Worm (Caenorhabditis elegans) whole organism, young adult: ENCODE measurements around the gene sedl-1.

ENCODE experiments used
- C17E4.6 ChIP-seq: fragments of 200-800 bp; sonication (Bioruptor generic); IDR thresholded peaks from 2 replicates; pipeline ENCODE4 v1.3.6; 2022; ENCODE audit warnings: missing genetic modification reagents, missing genetic modification characterization, missing compliant biosample characterization
- F22D6.2 ChIP-seq: sonication (generic microtip); optimal IDR thresholded peaks from 2 replicates; lab custom pipeline; 2016; ENCODE audit warnings: mild to moderate bottlenecking, missing genetic modification characterization, missing compliant biosample characterization
- F33H1.4 ChIP-seq: fragments of 200-800 bp; sonication (Bioruptor generic); IDR thresholded peaks from 2 replicates; pipeline ENCODE4 v1.3.6; 2022; ENCODE audit warnings: missing genetic modification reagents, missing genetic modification characterization, missing compliant biosample characterization
- F55B11.4 ChIP-seq: sonication (generic microtip); optimal IDR thresholded peaks from 2 replicates; lab custom pipeline; 2016; ENCODE audit warnings: missing compliant biosample characterization, missing genetic modification characterization, borderline replicate concordance; ENCODE audit not compliant: insufficient read depth
- F57A8.1 ChIP-seq: fragments of 200-800 bp; sonication (Bioruptor generic); optimal IDR thresholded peaks from 2 replicates; lab custom pipeline; 2018; ENCODE audit warnings: mild to moderate bottlenecking, missing genetic modification characterization, moderate library complexity, missing compliant biosample characterization
- F57C9.4 ChIP-seq: sonication (generic microtip); optimal IDR thresholded peaks from 2 replicates; lab custom pipeline; 2017; ENCODE audit warnings: mild to moderate bottlenecking, missing genetic modification characterization, missing compliant biosample characterization
- Y53G8AR.9 ChIP-seq: fragments of 200-800 bp; sonication (Bioruptor generic); conservative IDR thresholded peaks from 2 replicates; pipeline ENCODE4 v1.3.6; 2022; ENCODE audit warnings: missing genetic modification reagents, missing genetic modification characterization, missing compliant biosample characterization
- Y67H2A.10 ChIP-seq: fragments of 200-800 bp; sonication (Bioruptor generic); conservative IDR thresholded peaks from 2 replicates; pipeline ENCODE4 v1.3.6; 2022; ENCODE audit warnings: missing genetic modification reagents, missing genetic modification characterization, missing compliant biosample characterization
- Y79H2A.3 ChIP-seq: fragments of 200-800 bp; sonication (Bioruptor generic); conservative IDR thresholded peaks from 2 replicates; pipeline ENCODE4 v1.3.6; 2022; ENCODE audit warnings: missing genetic modification reagents, missing genetic modification characterization, missing compliant biosample characterization
- Y95B8A.8 ChIP-seq: fragments of 200-800 bp; sonication (Bioruptor generic); IDR thresholded peaks from 2 replicates; pipeline ENCODE4 v1.3.6; 2022; ENCODE audit warnings: missing genetic modification reagents, missing genetic modification characterization, missing compliant biosample characterization
- ZK185.1 ChIP-seq: sonication (generic microtip); optimal IDR thresholded peaks from 2 replicates; lab custom pipeline; 2016; ENCODE audit warnings: mild to moderate bottlenecking, missing genetic modification characterization, missing compliant biosample characterization; ENCODE audit not compliant: poor library complexity, severe bottlenecking
- akir-1 ChIP-seq: fragments of 200-800 bp; sonication (Bioruptor generic); optimal IDR thresholded peaks from 2 replicates; lab custom pipeline; 2018; ENCODE audit warnings: mild to moderate bottlenecking, missing genetic modification characterization, moderate library complexity, missing compliant biosample characterization
- ama-1 ChIP-seq, 3 experiments: fragments of 150-350 bp in 1 of 3; sonication (generic microtip) in 2 of 3; optimal IDR thresholded peaks; 2 replicates each; lab custom pipeline; 2014 to 2018; ENCODE audit warnings: missing biosample characterization in 2 of 3, missing genetic modification characterization in 2 of 3, missing genetic modification reagents in 2 of 3
- aptf-3 ChIP-seq: fragments of 200-800 bp; sonication (Bioruptor generic); IDR thresholded peaks from 2 replicates; pipeline ENCODE4 v1.3.6; 2022; ENCODE audit warnings: missing genetic modification characterization, missing compliant biosample characterization
- attf-3 ChIP-seq: fragments of 200-800 bp; sonication (Bioruptor generic); conservative IDR thresholded peaks from 2 replicates; pipeline ENCODE4 v1.3.6; 2022; ENCODE audit warnings: missing genetic modification reagents, missing genetic modification characterization, missing compliant biosample characterization
- bed-2 ChIP-seq: fragments of 200-800 bp; sonication (Bioruptor generic); IDR thresholded peaks from 2 replicates; pipeline ENCODE4 v1.3.6; 2022; ENCODE audit warnings: missing genetic modification reagents, missing genetic modification characterization, missing compliant biosample characterization
- ceh-58 ChIP-seq: fragments of 200-800 bp; sonication (Bioruptor generic); IDR thresholded peaks from 2 replicates; pipeline ENCODE4 v1.3.6; 2022; ENCODE audit warnings: missing genetic modification characterization, missing compliant biosample characterization
- ceh-91 ChIP-seq: fragments of 200-800 bp; sonication (Bioruptor generic); IDR thresholded peaks from 2 replicates; pipeline ENCODE4 v1.3.6; 2022; ENCODE audit warnings: missing genetic modification reagents, missing genetic modification characterization, missing compliant biosample characterization
- dox-1 ChIP-seq: fragments of 200-800 bp; sonication (Bioruptor generic); IDR thresholded peaks from 2 replicates; pipeline ENCODE4 v1.3.6; 2022; ENCODE audit warnings: missing genetic modification reagents, missing genetic modification characterization, missing compliant biosample characterization
- dpff-1 ChIP-seq: sonication (generic microtip); optimal IDR thresholded peaks from 2 replicates; lab custom pipeline; 2017; ENCODE audit warnings: mild to moderate bottlenecking, missing genetic modification characterization, missing compliant biosample characterization
- egl-18 ChIP-seq: fragments of 200-800 bp; sonication (Bioruptor generic); IDR thresholded peaks from 2 replicates; pipeline ENCODE4 v1.3.6; 2022; ENCODE audit warnings: missing genetic modification reagents, missing genetic modification characterization, missing compliant biosample characterization
- egl-44 ChIP-seq: fragments of 200-800 bp; sonication (Bioruptor generic); IDR thresholded peaks from 2 replicates; pipeline ENCODE4 v1.3.6; 2022; ENCODE audit warnings: missing genetic modification reagents, missing genetic modification characterization, missing compliant biosample characterization
- egrh-3 ChIP-seq: fragments of 200-800 bp; sonication (Bioruptor generic); IDR thresholded peaks from 2 replicates; pipeline ENCODE4 v1.3.6; 2022; ENCODE audit warnings: missing genetic modification reagents, missing genetic modification characterization, missing compliant biosample characterization
- fkh-3 ChIP-seq: sonication (generic microtip); optimal IDR thresholded peaks from 2 replicates; lab custom pipeline; 2016; ENCODE audit warnings: mild to moderate bottlenecking, missing genetic modification characterization, missing compliant biosample characterization
- gei-17 ChIP-seq: fragments of 200-800 bp; sonication (Bioruptor generic); optimal IDR thresholded peaks from 2 replicates; lab custom pipeline; 2018; ENCODE audit warnings: mild to moderate bottlenecking, missing genetic modification characterization, missing compliant biosample characterization
- him-1 ChIP-seq: sonication (generic microtip); optimal IDR thresholded peaks from 2 replicates; lab custom pipeline; 2016; ENCODE audit warnings: missing genotype, missing genetic modification reagents, missing genetic modification characterization, missing compliant biosample characterization
- hlh-12 ChIP-seq: sonication (generic microtip); optimal IDR thresholded peaks from 2 replicates; lab custom pipeline; 2016; ENCODE audit warnings: missing genetic modification characterization, missing compliant biosample characterization
- hmg-1.2 ChIP-seq: fragments of 200-800 bp; sonication (Bioruptor generic); IDR thresholded peaks from 2 replicates; pipeline ENCODE4 v1.3.6; 2022; ENCODE audit warnings: missing genetic modification reagents, missing genetic modification characterization, missing compliant biosample characterization
- hrde-1 ChIP-seq: sonication (generic microtip); optimal IDR thresholded peaks from 2 replicates; lab custom pipeline; 2016; ENCODE audit warnings: missing genetic modification characterization, mild to moderate bottlenecking, missing compliant biosample characterization, moderate library complexity, missing genotype, missing genetic modification reagents, borderline replicate concordance
- hsf-1 ChIP-seq: fragments of 200-800 bp; sonication (Bioruptor generic); IDR thresholded peaks from 2 replicates; pipeline ENCODE4 v1.3.6; 2022; ENCODE audit warnings: missing genetic modification reagents, missing genetic modification characterization, missing compliant biosample characterization
- lin-26 ChIP-seq: fragments of 200-800 bp; sonication (Bioruptor generic); IDR thresholded peaks from 2 replicates; pipeline ENCODE4 v1.3.6; 2022; ENCODE audit warnings: missing genetic modification reagents, missing genetic modification characterization, missing compliant biosample characterization
- lin-40 ChIP-seq: sonication (generic microtip); optimal IDR thresholded peaks from 2 replicates; lab custom pipeline; 2016; ENCODE audit warnings: missing genetic modification characterization, mild to moderate bottlenecking, missing compliant biosample characterization, missing genotype, missing genetic modification reagents
- lin-54 ChIP-seq: fragments of 200-800 bp; sonication (Bioruptor generic); optimal IDR thresholded peaks from 2 replicates; lab custom pipeline; 2018; ENCODE audit warnings: mild to moderate bottlenecking, missing genetic modification characterization, missing compliant biosample characterization
- lsl-1 ChIP-seq: fragments of 200-800 bp; sonication (Bioruptor generic); optimal IDR thresholded peaks from 2 replicates; lab custom pipeline; 2018; ENCODE audit warnings: mild to moderate bottlenecking, missing genetic modification characterization, moderate library complexity, missing compliant biosample characterization
- lsy-27 ChIP-seq: sonication (generic microtip); optimal IDR thresholded peaks from 2 replicates; lab custom pipeline; 2017; ENCODE audit warnings: missing genetic modification characterization, mild to moderate bottlenecking, missing compliant biosample characterization, antibody characterized with exemption, missing genotype, borderline replicate concordance; ENCODE audit not compliant: insufficient read depth
- nfya-2 ChIP-seq: fragments of 200-800 bp; sonication (Bioruptor generic); IDR thresholded peaks from 2 replicates; pipeline ENCODE4 v1.3.6; 2022; ENCODE audit warnings: missing genetic modification reagents, missing genetic modification characterization, missing compliant biosample characterization
- nfyb-1 ChIP-seq: fragments of 200-800 bp; sonication (Bioruptor generic); IDR thresholded peaks from 2 replicates; pipeline ENCODE4 v1.3.6; 2022; ENCODE audit warnings: missing genetic modification reagents, missing genetic modification characterization, missing compliant biosample characterization
- nhr-120 ChIP-seq: fragments of 200-800 bp; sonication (Bioruptor generic); IDR thresholded peaks from 2 replicates; pipeline ENCODE4 v1.3.6; 2022; ENCODE audit warnings: missing genetic modification characterization, missing compliant biosample characterization
- rcor-1 ChIP-seq: fragments of 200-800 bp; sonication (Bioruptor generic); IDR thresholded peaks from 2 replicates; pipeline ENCODE4 v1.3.6; 2022; ENCODE audit warnings: missing genetic modification reagents, missing genetic modification characterization, missing compliant biosample characterization
- repo-1 ChIP-seq: sonication (generic microtip); optimal IDR thresholded peaks from 2 replicates; lab custom pipeline; 2017; ENCODE audit warnings: mild to moderate bottlenecking, missing genetic modification characterization, missing compliant biosample characterization
- somi-1 ChIP-seq: fragments of 200-800 bp; sonication (Bioruptor generic); optimal IDR thresholded peaks from 2 replicates; lab custom pipeline; 2018; ENCODE audit warnings: mild to moderate bottlenecking, missing genetic modification characterization, missing compliant biosample characterization
- tbp1 ChIP-seq: fragments of 200-800 bp; sonication (Bioruptor generic); optimal IDR thresholded peaks from 2 replicates; lab custom pipeline; 2018; ENCODE audit warnings: mild to moderate bottlenecking, missing genetic modification characterization, missing compliant biosample characterization
- tlf-1 ChIP-seq: fragments of 200-800 bp; sonication (Bioruptor generic); optimal IDR thresholded peaks from 2 replicates; lab custom pipeline; 2018; ENCODE audit warnings: mild to moderate bottlenecking, missing genetic modification characterization, missing compliant biosample characterization
- unc-130 ChIP-seq: sonication (generic microtip); optimal IDR thresholded peaks from 2 replicates; lab custom pipeline; 2016; ENCODE audit warnings: missing genetic modification reagents, missing genetic modification characterization, missing compliant biosample characterization
- zim-3 ChIP-seq: sonication (generic microtip); optimal IDR thresholded peaks from 2 replicates; lab custom pipeline; 2017; ENCODE audit warnings: mild to moderate bottlenecking, missing genetic modification characterization, moderate library complexity, missing compliant biosample characterization
- ztf-18 ChIP-seq: sonication (generic microtip); optimal IDR thresholded peaks from 2 replicates; lab custom pipeline; 2016; ENCODE audit warnings: missing genotype, mild to moderate bottlenecking, missing genetic modification characterization, missing compliant biosample characterization
- ztf-26 ChIP-seq: sonication (generic microtip); optimal IDR thresholded peaks from 2 replicates; lab custom pipeline; 2017; ENCODE audit warnings: missing genetic modification characterization, missing compliant biosample characterization
- ztf-3 ChIP-seq: fragments of 200-800 bp; sonication (Bioruptor generic); optimal IDR thresholded peaks from 2 replicates; lab custom pipeline; 2018; ENCODE audit warnings: mild to moderate bottlenecking, missing genetic modification characterization, missing compliant biosample characterization

sedl-1 gene

DNA sequence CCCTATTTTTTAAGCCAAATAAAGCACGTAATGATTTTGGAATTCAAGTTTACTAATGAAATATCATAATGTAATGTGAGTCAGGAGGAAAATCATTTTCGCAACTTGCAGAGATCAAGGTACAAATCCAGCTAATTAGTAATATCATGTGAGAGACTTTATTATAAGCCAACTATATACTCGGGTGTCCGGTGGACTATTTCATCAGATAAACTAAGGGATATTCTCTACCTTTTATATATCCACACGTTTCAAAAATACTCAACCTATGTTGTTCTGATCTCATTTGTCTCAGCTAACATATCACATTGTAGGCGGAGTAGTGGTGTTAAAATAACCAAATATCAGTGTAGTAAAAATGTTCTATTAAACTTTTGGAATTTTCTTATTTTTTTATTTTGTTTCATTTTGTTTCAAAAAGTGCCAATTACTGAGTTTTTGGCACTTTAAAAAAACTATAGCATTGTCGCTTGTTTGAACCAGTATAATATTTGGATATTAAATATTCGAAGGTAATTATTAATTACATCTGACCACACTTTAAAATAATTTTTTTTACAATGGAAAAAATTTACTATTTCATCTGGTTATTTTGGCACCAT lies 50.6 kb downstream of the sedl-1 start (continued):
- TF ChIP-seq lsy-27 (no peak), aptf-3 (no peak), hsf-1 (no peak), egl-18 (GFP tag; lab: Robert Waterston, UW) (peak; percentile 68; the same call in 1 of the 2 replicates), akir-1 (peak; percentile 23), Y79H2A.3 (GFP tag; lab: Robert Waterston, UW) (no peak), bed-2 (GFP tag; lab: Robert Waterston, UW) (no peak), somi-1 (GFP tag; lab: Kevin White, UChicago) (peak; percentile 66), repo-1 (tag; lab: Kevin White, UChicago) (peak; percentile 94), egl-44 (GFP tag; lab: Robert Waterston, UW) (0 out of 2 replicates have a peak, but pooled peaks have one; percentile 51), hmg-1.2 (peak; percentile 77), C17E4.6 (GFP tag; lab: Robert Waterston, UW) (peak; percentile 67; the same call in 1 of the 2 replicates), F57C9.4 (tag; lab: Kevin White, UChicago) (no peak), fkh-3 (tag; lab: Kevin White, UChicago) (no peak), ceh-91 (GFP tag; lab: Robert Waterston, UW) (no peak), tlf-1 (GFP tag; lab: Kevin White, UChicago) (peak; percentile 92), him-1 (tag; lab: Kevin White, UChicago) (no peak), F22D6.2 (tag; lab: Kevin White, UChicago) (peak; percentile 92), F33H1.4 (GFP tag; lab: Robert Waterston, UW) (no peak), Y67H2A.10 (GFP tag; lab: Robert Waterston, UW) (no peak), dpff-1 (tag; lab: Kevin White, UChicago) (no peak), lsl-1 (GFP tag; lab: Kevin White, UChicago) (no peak), lin-26 (GFP tag; lab: Robert Waterston, UW) (0 out of 2 replicates have a peak, but pooled peaks have one; percentile 30), F55B11.4 (tag; lab: Kevin White, UChicago) (no peak), gei-17 (peak; percentile 96), attf-3 (GFP tag; lab: Robert Waterston, UW) (no peak), hrde-1 (tag; lab: Kevin White, UChicago) (no peak), nhr-120 (no peak), rcor-1 (GFP tag; lab: Robert Waterston, UW) (peak; percentile 90), F57A8.1 (no peak), ZK185.1 (tag; lab: Kevin White, UChicago) (peak; percentile 98), ceh-58 (GFP tag; lab: Robert Waterston, UW) (no peak), hlh-12 (no peak), ztf-18 (tag; lab: Kevin White, UChicago) (peak; percentile 7), zim-3 (tag; lab: Kevin White, UChicago) (no peak), lin-54 (GFP tag; lab: Kevin White, UChicago) (peak; percentile 74), tbp1 (peak; percentile 70), nfyb-1 (peak; percentile 93), ztf-3 (GFP tag; lab: Kevin White, UChicago) (peak; percentile 85), ztf-26 (peak; percentile 98), ama-1 (optimal IDR thresholded peaks at IDR 0.05; lab: Kevin White, UChicago) (no peak), ama-1 (GFP tag; optimal IDR thresholded peaks at IDR 0.05; lab: Kevin White, UChicago) (no peak), lin-40 (peak; percentile 99), dox-1 (GFP tag; lab: Robert Waterston, UW) (peak; percentile 90), nfya-2 (GFP tag; lab: Robert Waterston, UW) (no peak), Y53G8AR.9 (GFP tag; lab: Robert Waterston, UW) (peak; percentile 90), unc-130 (GFP tag; lab: Kevin White, UChicago) (no peak), egrh-3 (GFP tag; lab: Robert Waterston, UW) (no peak), Y95B8A.8 (no peak)
